Fruit fly (Drosophila melanogaster): ENCODE data around the gene Sec3.

Sec3 gene

dm6 chr3L:17425132-17425713 lies at the start of gene Sec3, which contains the start of gene COX7B:
Sec3 (minus strand) TSS chr3L:17425217.
COX7B (plus strand) TSS chr3L:17425477.
- TF ChIP-seq CG8478 (optimal IDR thresholded peaks at IDR 0.05) (no peak), CTCF (optimal IDR thresholded peaks at IDR 0.05) (no peak)

dm6 chr3L:17473889-17474288 lies 48.9 kb upstream of the Sec3 start:
- TF ChIP-seq CTCF (optimal IDR thresholded peaks at IDR 0.05) (no peak), CG8478 (optimal IDR thresholded peaks at IDR 0.05) (no peak)

- TF ChIP-seq CG8478 (optimal IDR thresholded peaks at IDR 0.05) (no peak), CTCF (optimal IDR thresholded peaks at IDR 0.05) (peak; percentile 60 to 67)
These were observed 45.1 kb upstream of the Sec3 start, which contains the start of gene SecCl for dm6 chr3L:17470110-17470509. SecCl (plus strand) TSS chr3L:17470127.

- no peak for TF ChIP-seq CG8478 (optimal IDR thresholded peaks at IDR 0.05)
- peak in 1 of 2 experiments; percentile 61 for TF ChIP-seq CTCF (optimal IDR thresholded peaks at IDR 0.05)
These were observed 40.8 kb upstream of the Sec3 start, which contains the start of gene QIL1 for dm6 chr3L:17465804-17466203. QIL1 (plus strand) TSS chr3L:17465945.

dm6 chr3L:17462474-17462873 lies 37.5 kb upstream of the Sec3 start:
- TF ChIP-seq CTCF (optimal IDR thresholded peaks at IDR 0.05) (no peak), CG8478 (optimal IDR thresholded peaks at IDR 0.05) (no peak)

- TF ChIP-seq CG8478 (optimal IDR thresholded peaks at IDR 0.05) (no peak), CTCF (optimal IDR thresholded peaks at IDR 0.05) (no peak)
These were observed 36.5 kb upstream of the Sec3 start for dm6 chr3L:17461369-17462012.

- no peak for TF ChIP-seq CG8478 (optimal IDR thresholded peaks at IDR 0.05)
- TF ChIP-seq CTCF (optimal IDR thresholded peaks at IDR 0.05): no peak
These were observed 34.0 kb upstream of the Sec3 start for dm6 chr3L:17458856-17459518.

- no peak for TF ChIP-seq CG8478 (optimal IDR thresholded peaks at IDR 0.05)
- TF ChIP-seq CTCF (optimal IDR thresholded peaks at IDR 0.05): no peak
These were observed 32.8 kb upstream of the Sec3 start for dm6 chr3L:17457695-17458242.

dm6 chr3L:17447881-17448280 lies 22.9 kb upstream of the Sec3 start:
- TF ChIP-seq CTCF (optimal IDR thresholded peaks at IDR 0.05) (no peak), CG8478 (optimal IDR thresholded peaks at IDR 0.05) (no peak)

- TF ChIP-seq CG8478 (optimal IDR thresholded peaks at IDR 0.05) (no peak), CTCF (optimal IDR thresholded peaks at IDR 0.05) (no peak)
These were observed 20.8 kb upstream of the Sec3 start for dm6 chr3L:17445629-17446431.

- TF ChIP-seq CG8478 (optimal IDR thresholded peaks at IDR 0.05) (no peak), CTCF (optimal IDR thresholded peaks at IDR 0.05) (no peak)
These were observed 19.6 kb upstream of the Sec3 start for dm6 chr3L:17444569-17444968.

- TF ChIP-seq CG8478 (optimal IDR thresholded peaks at IDR 0.05): no peak
- no peak for TF ChIP-seq CTCF (optimal IDR thresholded peaks at IDR 0.05)
These were observed 16.6 kb upstream of the Sec3 start for dm6 chr3L:17441602-17442001.

dm6 chr3L:17438872-17439495 lies 14.0 kb upstream of the Sec3 start, which contains the start of gene CG18265:
CG18265 (plus strand) TSS chr3L:17439401.
- TF ChIP-seq CTCF (optimal IDR thresholded peaks at IDR 0.05): no peak
- TF ChIP-seq CG8478 (optimal IDR thresholded peaks at IDR 0.05): no peak

dm6 chr3L:17436331-17436730 lies 11.3 kb upstream of the Sec3 start, which contains the start of gene CG12229:
CG12229 (minus strand) TSS chr3L:17436431.
- TF ChIP-seq CTCF (optimal IDR thresholded peaks at IDR 0.05) (no peak), CG8478 (optimal IDR thresholded peaks at IDR 0.05) (no peak)
